Worm (Caenorhabditis elegans) whole organism, mixed stage, embryonic: ENCODE data around the gene hsp-17.

Experiments
- M03D4.4 ChIP-seq: sonication (generic microtip); optimal IDR thresholded peaks from 2 replicates; lab custom pipeline; 2017; ENCODE audit warnings: mild to moderate bottlenecking, missing genetic modification characterization, missing compliant biosample characterization
- blmp-1 ChIP-seq: fragments of 150-350 bp; optimal IDR thresholded peaks from 2 replicates; lab custom pipeline; 2014; ENCODE audit warnings: missing biosample characterization, missing genetic modification characterization
- ceh-39 ChIP-seq: fragments of 150-350 bp; optimal IDR thresholded peaks from 2 replicates; lab custom pipeline; 2014; ENCODE audit warnings: missing biosample characterization, missing genetic modification characterization
- ceh-43 ChIP-seq: fragments of 200-800 bp; sonication (Bioruptor generic); optimal IDR thresholded peaks from 2 replicates; lab custom pipeline; 2018; ENCODE audit warnings: mild to moderate bottlenecking, missing genetic modification characterization, moderate library complexity, missing compliant biosample characterization
- ceh-83 ChIP-seq: fragments of 200-800 bp; sonication (Bioruptor generic); optimal IDR thresholded peaks from 2 replicates; lab custom pipeline; 2018; ENCODE audit warnings: mild to moderate bottlenecking, missing genetic modification characterization, missing compliant biosample characterization
- ces-1 ChIP-seq: fragments of 150-350 bp; optimal IDR thresholded peaks from 2 replicates; lab custom pipeline; 2014; ENCODE audit warnings: missing biosample characterization, missing genetic modification reagents, missing genetic modification characterization
- cnd-1 ChIP-seq: fragments of 200-800 bp; sonication (Bioruptor generic); optimal IDR thresholded peaks from 2 replicates; lab custom pipeline; 2018; ENCODE audit warnings: mild to moderate bottlenecking, missing genetic modification characterization, missing compliant biosample characterization
- drap-1 ChIP-seq: fragments of 200-800 bp; sonication (Bioruptor generic); optimal IDR thresholded peaks from 3 replicates; lab custom pipeline; 2018; ENCODE audit warnings: mild to moderate bottlenecking, missing genetic modification characterization, missing compliant biosample characterization
- elt-1 ChIP-seq: sonication (generic microtip); optimal IDR thresholded peaks from 2 replicates; lab custom pipeline; 2017; ENCODE audit warnings: missing genetic modification characterization, mild to moderate bottlenecking, missing compliant biosample characterization, antibody characterized with exemption, moderate library complexity, borderline replicate concordance; ENCODE audit not compliant: insufficient read depth
- flh-1 ChIP-seq: fragments of 200-800 bp; sonication (Bioruptor generic); optimal IDR thresholded peaks from 2 replicates; lab custom pipeline; 2018; ENCODE audit warnings: mild to moderate bottlenecking, missing genetic modification characterization, moderate library complexity, missing compliant biosample characterization
- ham-2 ChIP-seq: fragments of 200-800 bp; sonication (Bioruptor generic); optimal IDR thresholded peaks from 2 replicates; lab custom pipeline; 2018; ENCODE audit warnings: mild to moderate bottlenecking, missing genetic modification characterization, missing compliant biosample characterization
- hlh-1 ChIP-seq: fragments of 150-350 bp; optimal IDR thresholded peaks from 2 replicates; lab custom pipeline; 2014; ENCODE audit warnings: missing biosample characterization, missing genetic modification reagents, missing genetic modification characterization
- lin-13 ChIP-seq: fragments of 150-350 bp; optimal IDR thresholded peaks from 2 replicates; lab custom pipeline; 2014; ENCODE audit warnings: missing biosample characterization, missing genetic modification characterization
- lin-32 ChIP-seq: fragments of 200-800 bp; sonication (Bioruptor generic); optimal IDR thresholded peaks from 2 replicates; lab custom pipeline; 2018; ENCODE audit warnings: mild to moderate bottlenecking, missing genetic modification characterization, missing compliant biosample characterization
- lsy-2 ChIP-seq: fragments of 150-350 bp; optimal IDR thresholded peaks from 2 replicates; lab custom pipeline; 2014; ENCODE audit warnings: missing biosample characterization, missing genetic modification characterization
- mab-5 ChIP-seq: fragments of 150-350 bp; optimal IDR thresholded peaks from 2 replicates; lab custom pipeline; 2014; ENCODE audit warnings: missing biosample characterization, missing genetic modification characterization
- mep-1 ChIP-seq: fragments of 150-350 bp; optimal IDR thresholded peaks from 2 replicates; lab custom pipeline; 2017; ENCODE audit warnings: missing biosample characterization, missing genetic modification reagents, missing genetic modification characterization, inconsistent platforms
- mls-2 ChIP-seq: sonication (generic microtip); optimal IDR thresholded peaks from 2 replicates; lab custom pipeline; 2016; ENCODE audit warnings: mild to moderate bottlenecking, missing genetic modification characterization, moderate library complexity, missing compliant biosample characterization
- nhr-12 ChIP-seq: fragments of 150-350 bp; optimal IDR thresholded peaks from 2 replicates; lab custom pipeline; 2014; ENCODE audit warnings: missing biosample characterization, missing genetic modification characterization
- nhr-2 ChIP-seq: fragments of 150-350 bp; optimal IDR thresholded peaks from 2 replicates; lab custom pipeline; 2014; ENCODE audit warnings: missing biosample characterization, missing genetic modification characterization
- nhr-237 ChIP-seq: fragments of 150-350 bp; optimal IDR thresholded peaks from 2 replicates; lab custom pipeline; 2014; ENCODE audit warnings: missing biosample characterization, missing genetic modification characterization
- nhr-76 ChIP-seq: sonication (generic microtip); optimal IDR thresholded peaks from 2 replicates; lab custom pipeline; 2017; ENCODE audit warnings: missing biosample characterization, missing genetic modification characterization
- pha-4 ChIP-seq: fragments of 150-350 bp; optimal IDR thresholded peaks from 2 replicates; lab custom pipeline; 2018; ENCODE audit warnings: missing biosample characterization, missing genetic modification reagents, missing genetic modification characterization
- sem-2 ChIP-seq: fragments of 200-800 bp; sonication (Bioruptor generic); optimal IDR thresholded peaks from 2 replicates; lab custom pipeline; 2018; ENCODE audit warnings: mild to moderate bottlenecking, missing genetic modification characterization, missing compliant biosample characterization
- snpc-4 ChIP-seq: fragments of 150-350 bp; optimal IDR thresholded peaks from 2 replicates; lab custom pipeline; 2014; ENCODE audit warnings: missing biosample characterization, missing genetic modification characterization
- unc-120 ChIP-seq: sonication (generic microtip); optimal IDR thresholded peaks from 2 replicates; lab custom pipeline; 2017; ENCODE audit warnings: missing genetic modification characterization, missing compliant biosample characterization; ENCODE audit not compliant: poor library complexity, severe bottlenecking
- unc-39 ChIP-seq: fragments of 150-350 bp; optimal IDR thresholded peaks from 2 replicates; lab custom pipeline; 2014; ENCODE audit warnings: missing biosample characterization, missing genetic modification characterization
- unc-62 ChIP-seq: fragments of 150-350 bp; optimal IDR thresholded peaks from 2 replicates; lab custom pipeline; 2014; ENCODE audit warnings: missing biosample characterization, missing genetic modification reagents, missing genetic modification characterization
- zip-8 ChIP-seq: fragments of 150-350 bp; optimal IDR thresholded peaks from 2 replicates; lab custom pipeline; 2014; ENCODE audit warnings: missing biosample characterization, missing genetic modification characterization
- ztf-11 ChIP-seq: fragments of 150-350 bp; optimal IDR thresholded peaks from 2 replicates; lab custom pipeline; 2014; ENCODE audit warnings: missing biosample characterization, missing genetic modification characterization

hsp-17 gene

DNA sequence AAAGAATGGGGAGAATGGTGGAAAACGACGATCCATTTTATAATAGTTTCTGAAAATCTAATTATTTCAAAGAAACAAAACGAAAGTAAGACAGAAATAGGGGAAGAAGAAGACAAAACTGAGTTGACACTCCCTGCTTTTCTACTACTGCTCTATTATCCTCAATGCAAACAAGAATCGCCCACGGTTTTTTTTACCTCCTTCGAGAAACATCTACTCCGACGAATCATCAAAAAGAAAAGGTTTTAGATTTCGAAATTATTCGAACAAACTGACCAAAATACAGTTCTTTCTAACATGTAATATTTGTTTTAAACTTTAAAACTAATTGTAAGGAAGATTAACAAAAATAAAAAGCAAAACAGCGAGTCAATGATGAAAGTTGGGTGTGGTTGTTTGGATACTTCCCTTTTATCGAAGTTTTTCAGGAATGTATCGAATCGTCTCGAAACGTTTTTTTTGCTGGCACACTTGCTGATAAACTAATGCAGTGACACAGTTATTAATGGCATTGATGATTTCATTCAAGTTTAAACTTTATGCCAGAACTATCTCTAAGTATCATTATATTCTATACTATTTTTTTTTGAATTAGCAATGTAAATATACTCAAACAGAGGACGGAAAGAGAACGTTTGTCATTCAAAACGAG, at the start of gene hsp-17:
Gene hsp-17 (minus strand): TSS at position 51 of the 652 bp plus-strand sequence.
- TF ChIP-seq blmp-1 (tag; lab: Kevin White, UChicago) (no peak), unc-62 (GFP tag; lab: Kevin White, UChicago) (no peak)

DNA sequence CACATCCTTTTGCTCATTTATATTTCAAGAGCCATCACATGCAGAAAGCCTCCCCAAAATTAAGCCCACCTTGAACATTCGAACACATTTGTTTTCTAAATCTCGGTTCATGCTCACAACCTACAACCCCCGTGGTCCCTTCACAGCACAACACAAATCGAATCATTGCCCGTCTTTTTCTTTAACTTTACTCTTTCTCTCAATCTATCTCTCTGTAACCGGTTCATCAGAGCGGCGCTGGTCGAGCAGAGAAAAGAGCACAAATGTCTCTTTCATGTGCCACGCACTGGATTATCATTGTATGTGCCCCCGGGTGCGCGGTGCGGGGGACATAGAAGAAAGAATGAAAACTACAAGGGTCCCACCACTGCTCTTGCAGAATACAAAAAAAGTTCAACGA, 49.6 kb upstream of the hsp-17 start:
- TF ChIP-seq ces-1 (GFP tag; lab: Kevin White, UChicago) (peak; percentile 82), ceh-83 (no peak)

ce11 chrV:8434400-8434827, 48.7 kb upstream of the hsp-17 start:
- no peak for TF ChIP-seq lin-32 (GFP tag; lab: Kevin White, UChicago)
- TF ChIP-seq nhr-2 = no peak
- TF ChIP-seq ceh-43 (GFP tag; lab: Kevin White, UChicago) = no peak
- TF ChIP-seq mep-1 = no peak
- TF ChIP-seq hlh-1 (tag; lab: Kevin White, UChicago) = no peak
- no peak for TF ChIP-seq sem-2 (GFP tag; lab: Kevin White, UChicago)
- no peak for TF ChIP-seq blmp-1 (tag; lab: Kevin White, UChicago)
- TF ChIP-seq nhr-237 (tag; lab: Kevin White, UChicago) = no peak
- TF ChIP-seq mls-2 (tag; lab: Kevin White, UChicago) = no peak
- TF ChIP-seq ces-1 (GFP tag; lab: Kevin White, UChicago) = no peak
- TF ChIP-seq, all 35 proteins: peak for 0

DNA sequence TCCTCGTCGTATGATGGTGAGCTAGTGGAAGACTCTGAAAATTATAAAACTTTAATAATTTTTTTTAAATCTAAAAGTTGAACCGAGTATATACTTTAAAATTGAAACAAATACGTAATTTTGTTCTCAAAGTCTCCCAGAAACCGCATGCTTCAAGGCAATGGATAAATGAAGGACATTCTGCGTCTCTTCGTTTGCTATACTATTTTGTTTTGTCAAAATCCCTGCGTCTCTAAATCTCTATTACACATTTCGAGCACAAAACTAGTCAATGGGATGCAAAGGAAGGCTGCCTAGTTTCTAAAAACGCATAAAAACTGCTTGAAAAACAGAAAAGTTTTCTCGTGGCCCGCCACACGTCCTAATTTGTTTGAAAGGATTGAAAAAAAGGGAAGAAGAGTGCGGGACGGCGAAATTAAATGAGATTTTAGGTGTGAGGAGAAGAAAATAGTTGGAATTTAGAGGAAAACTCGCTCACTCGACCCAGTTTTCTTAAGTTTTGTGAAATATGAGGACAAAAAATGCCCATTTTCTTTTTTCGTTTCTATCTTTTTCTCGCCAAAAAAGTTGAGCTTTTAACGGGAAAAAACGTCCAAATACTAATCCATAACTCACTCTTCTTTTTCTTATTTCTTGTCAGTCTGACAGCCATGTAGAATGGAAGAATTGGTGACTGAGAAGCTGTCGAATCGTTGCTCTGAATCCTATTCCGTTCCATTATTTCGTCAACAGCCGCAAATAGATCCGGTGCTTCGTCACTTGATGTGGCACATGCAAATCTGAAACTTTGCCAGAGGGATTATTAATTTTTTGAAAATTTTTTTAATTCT, 43.1 kb upstream of the hsp-17 start:
- TF ChIP-seq lin-32 (GFP tag; lab: Kevin White, UChicago) = no peak
- TF ChIP-seq snpc-4 (tag; lab: Kevin White, UChicago) = no peak
- TF ChIP-seq mab-5 = no peak
- TF ChIP-seq nhr-12 (tag; lab: Kevin White, UChicago) = no peak
- no peak for TF ChIP-seq cnd-1 (tag; lab: Kevin White, UChicago)
- TF ChIP-seq hlh-1 (tag; lab: Kevin White, UChicago) = no peak
- no peak for TF ChIP-seq unc-39 (tag; lab: Kevin White, UChicago)
- no peak for TF ChIP-seq lin-13 (tag; lab: Kevin White, UChicago)
- no peak for TF ChIP-seq zip-8 (tag; lab: Kevin White, UChicago)
- TF ChIP-seq ceh-39 (tag; lab: Kevin White, UChicago) = no peak
- TF ChIP-seq M03D4.4 = no peak
- no peak for TF ChIP-seq unc-62 (GFP tag; lab: Kevin White, UChicago)
- TF ChIP-seq sem-2 (GFP tag; lab: Kevin White, UChicago) = no peak
- TF ChIP-seq unc-120 (tag; lab: Kevin White, UChicago) = peak; percentile 2
- TF ChIP-seq nhr-237 (tag; lab: Kevin White, UChicago) = no peak
- TF ChIP-seq ceh-43 (GFP tag; lab: Kevin White, UChicago) = no peak
- no peak for TF ChIP-seq pha-4 (tag; lab: Kevin White, UChicago)
- TF ChIP-seq ces-1 (GFP tag; lab: Kevin White, UChicago) = peak; percentile 78
- TF ChIP-seq lsy-2 (tag; lab: Kevin White, UChicago) = peak; percentile 3
- no peak for TF ChIP-seq ztf-11 (tag; lab: Kevin White, UChicago)
- no peak for TF ChIP-seq flh-1

- TF ChIP-seq elt-1 (tag; lab: Kevin White, UChicago) (no peak), ceh-83 (no peak), flh-1 (no peak), unc-62 (GFP tag; lab: Kevin White, UChicago) (no peak), drap-1 (GFP tag; lab: Kevin White, UChicago) (no peak), lin-13 (tag; lab: Kevin White, UChicago) (no peak), mls-2 (tag; lab: Kevin White, UChicago) (no peak), nhr-12 (tag; lab: Kevin White, UChicago) (no peak), lsy-2 (tag; lab: Kevin White, UChicago) (no peak), ham-2 (GFP tag; lab: Kevin White, UChicago) (no peak), nhr-76 (no peak), ztf-11 (tag; lab: Kevin White, UChicago) (no peak), nhr-237 (tag; lab: Kevin White, UChicago) (no peak), blmp-1 (tag; lab: Kevin White, UChicago) (no peak), pha-4 (tag; lab: Kevin White, UChicago) (no peak), mab-5 (no peak)
These were observed 41.2 kb upstream of the hsp-17 start for ce11 chrV:8426741-8427457.
